Worm (Caenorhabditis elegans): ENCODE results near the gene C53D6.11.

- TF ChIP-seq nhr-12 (tag; optimal IDR thresholded peaks at IDR 0.05) = no peak
- TF ChIP-seq nhr-2 (tag; optimal IDR thresholded peaks at IDR 0.05) = no peak
- no peak for TF ChIP-seq unc-39 (tag; optimal IDR thresholded peaks at IDR 0.05)
- no peak for TF ChIP-seq zip-8 (tag; optimal IDR thresholded peaks at IDR 0.05)
- TF ChIP-seq unc-62 (GFP tag; optimal IDR thresholded peaks at IDR 0.05) = no peak
Observed at ce11 chrIV:9043224-9043623, 32.8 kb downstream of the C53D6.11 start, which contains the start of gene Y73F4A.2.

Data from whole organism, mixed stage, embryonic.